Worm (Caenorhabditis elegans) whole organism, L4 larva: ENCODE measurements around the gene T26H10.2.

Experiments
- F26F4.8 ChIP-seq: fragments of 200-800 bp; sonication (Bioruptor generic); conservative IDR thresholded peaks from 2 replicates; pipeline ENCODE4 v1.3.6; 2022; ENCODE audit warnings: missing genetic modification characterization, missing compliant biosample characterization
- duxl-1 ChIP-seq: sonication (generic microtip); optimal IDR thresholded peaks from 2 replicates; lab custom pipeline; 2016; ENCODE audit warnings: mild to moderate bottlenecking, missing genetic modification characterization, moderate library complexity, missing compliant biosample characterization; ENCODE audit not compliant: poor library complexity
- fkh-10 ChIP-seq: fragments of 150-350 bp; optimal IDR thresholded peaks from 2 replicates; lab custom pipeline; 2014; ENCODE audit warnings: missing biosample characterization, missing genetic modification reagents, missing genetic modification characterization
- mdt-29 ChIP-seq: fragments of 200-800 bp; sonication (Bioruptor generic); IDR thresholded peaks from 2 replicates; pipeline ENCODE4 v1.3.6; 2022; ENCODE audit warnings: missing genetic modification reagents, missing genetic modification characterization, missing compliant biosample characterization
- mep-1 ChIP-seq: fragments of 150-350 bp; sonication (generic microtip); optimal IDR thresholded peaks from 3 replicates; lab custom pipeline; 2014; ENCODE audit warnings: missing biosample characterization, missing genetic modification characterization
- nhr-237 ChIP-seq: sonication (generic microtip); optimal IDR thresholded peaks from 2 replicates; lab custom pipeline; 2017; ENCODE audit warnings: missing biosample characterization, missing genetic modification characterization
- nhr-28 ChIP-seq: fragments of 150-350 bp; optimal IDR thresholded peaks from 2 replicates; lab custom pipeline; 2014; ENCODE audit warnings: missing biosample characterization, missing genetic modification characterization
- pha-4 ChIP-seq, 2 experiments: fragments of 150-350 bp in 1 of 2; fragments of 200-800 bp in 1 of 2; sonication (Bioruptor generic) in 1 of 2; IDR thresholded peaks in 1 of 2; optimal IDR thresholded peaks in 1 of 2; 2 replicates each; pipeline versions ENCODE4 v1.3.6 to Lab custom; 2014 to 2022; ENCODE audit warnings: missing genetic modification characterization in 2 of 2, missing genetic modification reagents in 2 of 2, missing biosample characterization in 1 of 2, missing compliant biosample characterization in 1 of 2
- snpc-4 ChIP-seq: fragments of 150-350 bp; optimal IDR thresholded peaks from 2 replicates; lab custom pipeline; 2014; ENCODE audit warnings: missing biosample characterization, missing genetic modification characterization

DNA sequence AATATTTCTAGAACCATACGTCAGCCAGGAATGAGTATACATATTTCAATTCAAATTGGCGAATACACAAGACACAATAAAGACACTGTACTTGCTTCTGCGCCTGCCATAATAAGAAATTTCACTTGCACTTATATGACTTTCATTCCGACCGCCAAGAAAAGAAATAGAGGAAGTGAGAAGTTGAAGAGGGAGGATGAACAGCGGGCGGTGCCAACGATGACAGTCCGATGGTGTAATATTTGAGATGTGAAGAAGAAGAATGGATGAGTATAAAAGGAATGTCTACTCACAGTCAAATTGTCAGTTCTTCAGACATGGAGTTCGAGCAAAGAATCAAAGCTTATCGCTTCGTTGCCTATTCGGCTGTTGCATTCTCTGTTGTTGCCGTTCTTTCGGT, 39.4 kb downstream of the T26H10.2 start, which contains the start of gene col-154:
- no peak for TF ChIP-seq duxl-1 (tag; lab: Kevin White, UChicago)
- TF ChIP-seq pha-4 (GFP tag; IDR thresholded peaks at IDR 0.05; lab: Robert Waterston, UW), result no peak
- TF ChIP-seq pha-4 (tag; optimal IDR thresholded peaks at IDR 0.05; lab: Kevin White, UChicago), result no peak
- TF ChIP-seq F26F4.8 (GFP tag; lab: Robert Waterston, UW), result no peak
- no peak for TF ChIP-seq fkh-10 (GFP tag; lab: Kevin White, UChicago)
- TF ChIP-seq mep-1 (tag; lab: Kevin White, UChicago), result no peak
- no peak for TF ChIP-seq nhr-237 (tag; lab: Kevin White, UChicago)
- no peak for TF ChIP-seq nhr-28 (tag; lab: Kevin White, UChicago)
- TF ChIP-seq snpc-4 (tag; lab: Kevin White, UChicago), result no peak
- no peak for TF ChIP-seq mdt-29 (GFP tag; lab: Robert Waterston, UW)
